Worm (Caenorhabditis elegans) whole organism, young adult: Measurements from ENCODE around the gene wdr-31.
"Not testable (repeated sequence)": the region's sequence is repeated elsewhere in the genome, so short reads cannot be mapped to it uniquely, and the experiment has no call there.

Experiments
- B0261.1 ChIP-seq: sonication (generic microtip); optimal IDR thresholded peaks from 2 replicates; lab custom pipeline; 2016; ENCODE audit warnings: mild to moderate bottlenecking, missing genetic modification characterization, moderate library complexity, missing compliant biosample characterization
- B0336.3 ChIP-seq: fragments of 200-800 bp; sonication (Bioruptor generic); IDR thresholded peaks from 2 replicates; pipeline ENCODE4 v1.3.6; 2022; ENCODE audit warnings: missing genetic modification characterization, missing compliant biosample characterization
- C06A6.2 ChIP-seq: fragments of 200-800 bp; sonication (Bioruptor generic); conservative IDR thresholded peaks from 2 replicates; pipeline ENCODE4 v1.3.6; 2022; ENCODE audit warnings: missing genetic modification characterization, missing compliant biosample characterization
- C17E4.6 ChIP-seq: fragments of 200-800 bp; sonication (Bioruptor generic); IDR thresholded peaks from 2 replicates; pipeline ENCODE4 v1.3.6; 2022; ENCODE audit warnings: missing genetic modification reagents, missing genetic modification characterization, missing compliant biosample characterization
- F39B2.1 ChIP-seq: fragments of 200-800 bp; sonication (Bioruptor generic); IDR thresholded peaks from 2 replicates; pipeline ENCODE4 v1.3.6; 2022; ENCODE audit warnings: missing genetic modification reagents, missing genetic modification characterization, missing compliant biosample characterization
- T07F8.4 ChIP-seq: sonication (generic microtip); optimal IDR thresholded peaks from 2 replicates; lab custom pipeline; 2016; ENCODE audit warnings: mild to moderate bottlenecking, missing genetic modification characterization, moderate library complexity, missing compliant biosample characterization
- Y79H2A.3 ChIP-seq: fragments of 200-800 bp; sonication (Bioruptor generic); conservative IDR thresholded peaks from 2 replicates; pipeline ENCODE4 v1.3.6; 2022; ENCODE audit warnings: missing genetic modification reagents, missing genetic modification characterization, missing compliant biosample characterization
- aptf-2 ChIP-seq: fragments of 200-800 bp; sonication (Bioruptor generic); conservative IDR thresholded peaks from 2 replicates; pipeline ENCODE4 v1.3.6; 2022; ENCODE audit warnings: missing genetic modification reagents, missing genetic modification characterization, missing compliant biosample characterization
- ccch-3 ChIP-seq: fragments of 200-800 bp; sonication (Bioruptor generic); optimal IDR thresholded peaks from 2 replicates; lab custom pipeline; 2018; ENCODE audit warnings: mild to moderate bottlenecking, missing genetic modification characterization, missing compliant biosample characterization
- ceh-100 ChIP-seq: fragments of 200-800 bp; sonication (Bioruptor generic); IDR thresholded peaks from 2 replicates; pipeline ENCODE4 v1.3.6; 2022; ENCODE audit warnings: missing genetic modification reagents, missing genetic modification characterization, missing compliant biosample characterization
- ceh-40 ChIP-seq: fragments of 200-800 bp; sonication (Bioruptor generic); IDR thresholded peaks from 2 replicates; pipeline ENCODE4 v1.3.6; 2022; ENCODE audit warnings: missing genetic modification characterization, missing compliant biosample characterization
- dpff-1 ChIP-seq: sonication (generic microtip); optimal IDR thresholded peaks from 2 replicates; lab custom pipeline; 2017; ENCODE audit warnings: mild to moderate bottlenecking, missing genetic modification characterization, missing compliant biosample characterization
- dpl-1 ChIP-seq: fragments of 150-350 bp; optimal IDR thresholded peaks from 2 replicates; lab custom pipeline; 2014; ENCODE audit warnings: missing biosample characterization, missing genetic modification reagents, missing genetic modification characterization
- gei-17 ChIP-seq: fragments of 200-800 bp; sonication (Bioruptor generic); optimal IDR thresholded peaks from 2 replicates; lab custom pipeline; 2018; ENCODE audit warnings: mild to moderate bottlenecking, missing genetic modification characterization, missing compliant biosample characterization
- him-1 ChIP-seq: sonication (generic microtip); optimal IDR thresholded peaks from 2 replicates; lab custom pipeline; 2016; ENCODE audit warnings: missing genotype, missing genetic modification reagents, missing genetic modification characterization, missing compliant biosample characterization
- hmg-1.2 ChIP-seq: fragments of 200-800 bp; sonication (Bioruptor generic); IDR thresholded peaks from 2 replicates; pipeline ENCODE4 v1.3.6; 2022; ENCODE audit warnings: missing genetic modification reagents, missing genetic modification characterization, missing compliant biosample characterization
- let-526 ChIP-seq: fragments of 200-800 bp; sonication (Bioruptor generic); IDR thresholded peaks from 2 replicates; pipeline ENCODE4 v1.3.6; 2022; ENCODE audit warnings: missing genetic modification reagents, missing genetic modification characterization, missing compliant biosample characterization
- let-607 ChIP-seq, 2 experiments: fragments of 200-800 bp in 1 of 2; sonication (Bioruptor generic) in 1 of 2; sonication (generic microtip) in 1 of 2; optimal IDR thresholded peaks; 2 replicates each; lab custom pipeline; 2016 to 2018; ENCODE audit warnings: mild to moderate bottlenecking in 2 of 2, missing compliant biosample characterization in 2 of 2, missing genetic modification characterization in 2 of 2, moderate library complexity in 2 of 2, missing genotype in 1 of 2
- lir-1 ChIP-seq: fragments of 200-800 bp; sonication (Bioruptor generic); conservative IDR thresholded peaks from 2 replicates; pipeline ENCODE4 v1.3.6; 2022; ENCODE audit warnings: missing genetic modification reagents, missing genetic modification characterization, missing compliant biosample characterization
- lsy-27 ChIP-seq: sonication (generic microtip); optimal IDR thresholded peaks from 2 replicates; lab custom pipeline; 2017; ENCODE audit warnings: missing genetic modification characterization, mild to moderate bottlenecking, missing compliant biosample characterization, antibody characterized with exemption, missing genotype, borderline replicate concordance; ENCODE audit not compliant: insufficient read depth
- madf-6 ChIP-seq: fragments of 200-800 bp; sonication (Bioruptor generic); IDR thresholded peaks from 2 replicates; pipeline ENCODE4 v1.3.6; 2022; ENCODE audit warnings: missing genetic modification reagents, missing genetic modification characterization, missing compliant biosample characterization
- madf-8 ChIP-seq: fragments of 200-800 bp; sonication (Bioruptor generic); conservative IDR thresholded peaks from 2 replicates; pipeline ENCODE4 v1.3.6; 2022; ENCODE audit warnings: missing genetic modification reagents, missing genetic modification characterization, missing compliant biosample characterization
- mes-4 ChIP-seq: sonication (generic microtip); optimal IDR thresholded peaks from 2 replicates; lab custom pipeline; 2016; ENCODE audit warnings: missing genotype, missing genetic modification characterization, missing compliant biosample characterization
- mxl-1 ChIP-seq: sonication (generic microtip); optimal IDR thresholded peaks from 2 replicates; lab custom pipeline; 2016; ENCODE audit warnings: missing genetic modification characterization, missing compliant biosample characterization
- rcor-1 ChIP-seq: fragments of 200-800 bp; sonication (Bioruptor generic); IDR thresholded peaks from 2 replicates; pipeline ENCODE4 v1.3.6; 2022; ENCODE audit warnings: missing genetic modification reagents, missing genetic modification characterization, missing compliant biosample characterization
- repo-1 ChIP-seq: sonication (generic microtip); optimal IDR thresholded peaks from 2 replicates; lab custom pipeline; 2017; ENCODE audit warnings: mild to moderate bottlenecking, missing genetic modification characterization, missing compliant biosample characterization
- somi-1 ChIP-seq: fragments of 200-800 bp; sonication (Bioruptor generic); optimal IDR thresholded peaks from 2 replicates; lab custom pipeline; 2018; ENCODE audit warnings: mild to moderate bottlenecking, missing genetic modification characterization, missing compliant biosample characterization
- tbp1 ChIP-seq: fragments of 200-800 bp; sonication (Bioruptor generic); optimal IDR thresholded peaks from 2 replicates; lab custom pipeline; 2018; ENCODE audit warnings: mild to moderate bottlenecking, missing genetic modification characterization, missing compliant biosample characterization
- unc-130 ChIP-seq: sonication (generic microtip); optimal IDR thresholded peaks from 2 replicates; lab custom pipeline; 2016; ENCODE audit warnings: missing genetic modification reagents, missing genetic modification characterization, missing compliant biosample characterization
- unc-62 ChIP-seq: fragments of 150-350 bp; optimal IDR thresholded peaks from 2 replicates; lab custom pipeline; 2014; ENCODE audit warnings: missing biosample characterization, missing genetic modification reagents, missing genetic modification characterization
- ztf-25 ChIP-seq: fragments of 200-800 bp; sonication (Bioruptor generic); IDR thresholded peaks from 2 replicates; pipeline ENCODE4 v1.3.6; 2022; ENCODE audit warnings: missing genetic modification reagents, missing genetic modification characterization, missing compliant biosample characterization
- ztf-26 ChIP-seq: sonication (generic microtip); optimal IDR thresholded peaks from 2 replicates; lab custom pipeline; 2017; ENCODE audit warnings: missing genetic modification characterization, missing compliant biosample characterization
- ztf-28 ChIP-seq: fragments of 200-800 bp; sonication (Bioruptor generic); IDR thresholded peaks from 2 replicates; pipeline ENCODE4 v1.3.6; 2022; ENCODE audit warnings: missing genetic modification reagents, missing genetic modification characterization, missing compliant biosample characterization
- ztf-6 ChIP-seq: fragments of 200-800 bp; sonication (Bioruptor generic); IDR thresholded peaks from 2 replicates; pipeline ENCODE4 v1.3.6; 2022; ENCODE audit warnings: missing genetic modification reagents, missing genetic modification characterization, missing compliant biosample characterization

Gene wdr-31

ce11 chrII:2690080-2690479 lies 45.0 kb downstream of the wdr-31 start, which contains the start of gene nspf-3:
TSS of gene nspf-3 (minus strand) at chrII:2690180.
- TF ChIP-seq B0261.1 (tag; lab: Kevin White, UChicago) (no peak), B0336.3 (GFP tag; lab: Robert Waterston, UW) (no peak), unc-130 (no peak), somi-1 (no peak), lir-1 (GFP tag; lab: Robert Waterston, UW) (no peak), C17E4.6 (no peak), T07F8.4 (no peak), aptf-2 (GFP tag; lab: Robert Waterston, UW) (no peak), let-526 (GFP tag; lab: Robert Waterston, UW) (no peak)

DNA sequence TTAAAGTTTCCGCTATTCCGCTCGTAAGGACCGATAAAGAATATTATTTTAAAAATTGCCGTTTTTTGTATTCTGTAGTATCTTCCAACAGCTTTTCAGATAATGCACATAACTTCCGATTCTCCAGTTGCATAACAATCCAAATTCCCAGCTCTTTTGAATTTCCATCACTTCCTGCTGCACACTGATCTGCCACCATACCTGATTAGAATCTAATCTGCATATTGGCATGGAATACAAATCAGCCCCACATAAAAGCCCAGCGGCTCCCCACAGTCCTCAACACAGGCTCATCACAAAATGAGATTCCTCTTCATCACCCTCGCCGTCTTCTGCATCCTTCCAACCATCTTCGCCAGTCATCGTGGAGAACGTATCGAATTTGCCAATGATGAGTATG lies 46.5 kb downstream of the wdr-31 start, which contains the start of gene nspf-2:
Gene nspf-2 (plus strand): TSS at position 301 of the 400 bp plus-strand sequence.
- not testable (repeated sequence) for TF ChIP-seq Y79H2A.3, ceh-40, let-526 (GFP tag; lab: Robert Waterston, UW)
- TF ChIP-seq, all 124 proteins: peak for 0; not testable (repeated sequence) for 124

DNA sequence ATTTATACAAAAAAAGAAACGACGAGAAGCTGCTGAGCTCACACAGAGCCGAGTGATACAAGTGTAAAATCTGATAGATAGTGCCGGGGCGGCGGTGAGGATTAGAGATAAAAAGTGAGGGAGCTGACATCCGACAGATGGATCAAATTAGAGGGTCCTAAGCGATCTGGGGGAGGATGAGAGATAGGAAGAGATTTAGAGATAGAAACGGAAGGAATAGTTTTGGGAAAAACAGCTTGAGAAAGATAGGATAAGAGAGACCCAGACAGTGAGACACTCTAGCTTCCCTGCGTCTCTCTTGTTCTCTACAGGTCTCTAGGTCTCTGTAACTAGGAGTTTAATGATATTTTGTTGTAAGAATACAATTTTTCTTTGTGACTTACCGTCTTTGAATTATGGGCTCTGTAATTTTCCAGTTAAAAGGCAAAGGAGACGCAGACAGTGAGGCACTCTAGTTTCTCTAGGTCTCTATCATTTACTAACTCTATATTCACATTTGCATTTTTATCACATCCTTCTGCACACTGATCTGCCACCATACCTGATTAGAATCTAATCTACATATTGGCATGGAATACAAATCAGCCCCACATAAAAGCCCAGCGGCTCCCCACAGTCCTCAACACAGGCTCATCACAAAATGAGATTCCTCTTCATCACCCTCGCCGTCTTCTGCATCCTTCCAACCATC lies 48.0 kb downstream of the wdr-31 start, which contains the start of the genes sup-9 and nspf-1:
Gene sup-9 (minus strand): TSS at position 43 of the 691 bp plus-strand sequence.
Gene nspf-1 (plus strand): TSS at position 641 of the 691 bp plus-strand sequence.
- TF ChIP-seq ztf-28 (GFP tag; lab: Robert Waterston, UW) (no peak), C06A6.2 (GFP tag; lab: Robert Waterston, UW) (no peak), madf-6 (GFP tag; lab: Robert Waterston, UW) (no peak), hmg-1.2 (GFP tag; lab: Robert Waterston, UW) (no peak), lsy-27 (tag; lab: Kevin White, UChicago) (no peak), ceh-100 (no peak), F39B2.1 (GFP tag; lab: Robert Waterston, UW) (no peak), ztf-26 (no peak), ztf-6 (GFP tag; lab: Robert Waterston, UW) (no peak)

DNA sequence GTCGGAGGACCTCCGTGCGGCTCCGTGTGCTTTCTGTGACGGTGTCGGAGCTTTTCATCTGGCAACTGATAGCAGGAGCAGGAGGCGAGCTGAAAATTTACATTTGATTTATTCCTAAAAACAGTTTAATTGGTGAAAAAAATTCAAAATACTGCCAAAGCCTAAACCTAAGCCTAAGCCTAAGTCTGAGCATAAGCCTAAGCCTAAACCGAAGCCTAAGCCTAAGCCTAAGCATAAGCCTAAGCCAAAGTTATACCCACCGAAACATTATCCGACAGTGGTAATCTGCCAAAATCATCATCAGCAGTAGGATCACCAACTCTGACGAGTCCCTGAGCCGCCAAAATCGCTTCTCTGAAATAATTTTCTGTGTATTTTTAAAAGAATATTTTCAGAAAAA lies 50.3 kb downstream of the wdr-31 start:
- TF ChIP-seq ccch-3 (GFP tag; lab: Kevin White, UChicago) (no peak), mes-4 (tag; lab: Kevin White, UChicago) (no peak), B0336.3 (GFP tag; lab: Robert Waterston, UW) (no peak), let-607 (tag; optimal IDR thresholded peaks at IDR 0.05; lab: Kevin White, UChicago) (no peak), B0261.1 (tag; lab: Kevin White, UChicago) (no peak), madf-8 (GFP tag; lab: Robert Waterston, UW) (no peak), gei-17 (no peak), ztf-25 (GFP tag; lab: Robert Waterston, UW) (no peak), tbp1 (no peak), dpl-1 (no peak), repo-1 (tag; lab: Kevin White, UChicago) (no peak), dpff-1 (tag; lab: Kevin White, UChicago) (no peak), him-1 (no peak), unc-62 (GFP tag; lab: Kevin White, UChicago) (no peak), mxl-1 (tag; lab: Kevin White, UChicago) (no peak), rcor-1 (GFP tag; lab: Robert Waterston, UW) (no peak)
